Fruit fly (Drosophila melanogaster): ENCODE measurements around the gene CG6983.
A peak's percentile ranks its signal among the peaks of the same experiment; 100 is the strongest.

Gene CG6983

dm6 chr3L:8449202-8449799 lies at the start of gene CG6983:
TSS of gene CG6983 (minus strand) at chr3L:8449377.
- no peak for TF ChIP-seq CG8301 (tag; optimal IDR thresholded peaks at IDR 0.05)
- no peak for TF ChIP-seq Pif1A (GFP tag; optimal IDR thresholded peaks at IDR 0.05)
- TF ChIP-seq D1 (tag; optimal IDR thresholded peaks at IDR 0.05) = no peak
- no peak for TF ChIP-seq CG32121 (GFP tag; IDR thresholded peaks at IDR 0.05)
- TF ChIP-seq CG17806 (tag; optimal IDR thresholded peaks at IDR 0.05) = no peak
- peak; percentile 19; the same call in 1 of the 2 replicates for TF ChIP-seq CG12605 (GFP tag; IDR thresholded peaks at IDR 0.05)
- no peak for TF ChIP-seq Pif1B (GFP tag; optimal IDR thresholded peaks at IDR 0.05)
- no peak for TF ChIP-seq fd96Ca (GFP tag; IDR thresholded peaks at IDR 0.05)
- no peak for TF ChIP-seq gl (tag; optimal IDR thresholded peaks at IDR 0.05)
- TF ChIP-seq Snoo (tag; optimal IDR thresholded peaks at IDR 0.05) = no peak
- no peak for TF ChIP-seq CG14655 (GFP tag; optimal IDR thresholded peaks at IDR 0.05)
- TF ChIP-seq CG8159 (tag; optimal IDR thresholded peaks at IDR 0.05) = no peak
- TF ChIP-seq CG9948 (tag; optimal IDR thresholded peaks at IDR 0.05) = no peak
- TF ChIP-seq CG10348 (GFP tag; IDR thresholded peaks at IDR 0.05) = no peak
- TF ChIP-seq CG4496 (GFP tag; IDR thresholded peaks at IDR 0.05) = peak; percentile 26; the same call in 1 of the 3 replicates
- peak; percentile 15; the same call in 1 of the 2 replicates for TF ChIP-seq Ets98B (GFP tag; IDR thresholded peaks at IDR 0.05)

DNA sequence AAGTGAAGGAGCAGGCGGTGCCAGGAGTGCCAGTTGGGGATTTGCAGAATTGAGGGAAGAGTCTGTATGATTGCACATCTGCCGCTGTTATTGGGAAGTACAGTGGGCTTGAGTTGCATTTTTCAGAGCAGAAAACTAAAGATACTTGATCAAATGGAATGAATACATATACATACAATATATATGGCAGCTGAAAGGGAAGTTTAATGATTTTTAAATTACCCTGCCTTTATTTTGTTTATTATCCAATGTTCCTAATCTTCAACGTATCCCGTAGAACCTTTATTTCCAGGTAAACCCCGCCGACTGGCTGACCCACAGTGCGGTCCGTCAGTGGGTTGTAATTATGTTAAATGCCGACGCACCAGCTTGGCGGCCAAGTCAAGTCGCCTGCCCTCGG lies 31.8 kb upstream of the CG6983 start:
- TF ChIP-seq rn (GFP tag; IDR thresholded peaks at IDR 0.05) (no peak), CG10348 (GFP tag; IDR thresholded peaks at IDR 0.05) (no peak), CG15710 (tag; optimal IDR thresholded peaks at IDR 0.05) (no peak), gl (tag; optimal IDR thresholded peaks at IDR 0.05) (no peak), CG17806 (tag; optimal IDR thresholded peaks at IDR 0.05) (no peak), CG14655 (GFP tag; optimal IDR thresholded peaks at IDR 0.05) (no peak), CG34367 (tag; optimal IDR thresholded peaks at IDR 0.05) (no peak), Pif1B (GFP tag; optimal IDR thresholded peaks at IDR 0.05) (no peak), fd96Ca (GFP tag; IDR thresholded peaks at IDR 0.05) (no peak), EcR (GFP tag; optimal IDR thresholded peaks at IDR 0.05) (no peak), CG13204 (GFP tag; optimal IDR thresholded peaks at IDR 0.05) (no peak), Snoo (tag; optimal IDR thresholded peaks at IDR 0.05) (no peak), Ets98B (GFP tag; IDR thresholded peaks at IDR 0.05) (no peak)

dm6 chr3L:8461229-8462004 lies 12.2 kb upstream of the CG6983 start:
- TF ChIP-seq gl (tag; optimal IDR thresholded peaks at IDR 0.05) (no peak), CG17806 (tag; optimal IDR thresholded peaks at IDR 0.05) (peak; percentile 35), Snoo (tag; optimal IDR thresholded peaks at IDR 0.05) (no peak), CG8159 (tag; optimal IDR thresholded peaks at IDR 0.05) (peak; percentile 67), CG32121 (GFP tag; IDR thresholded peaks at IDR 0.05) (no peak), CG8301 (tag; optimal IDR thresholded peaks at IDR 0.05) (no peak), Pif1B (GFP tag; optimal IDR thresholded peaks at IDR 0.05) (peak; percentile 53), CG12605 (GFP tag; IDR thresholded peaks at IDR 0.05) (no peak), D1 (tag; optimal IDR thresholded peaks at IDR 0.05) (no peak), rn (GFP tag; IDR thresholded peaks at IDR 0.05) (no peak), CG15710 (tag; optimal IDR thresholded peaks at IDR 0.05) (peak; percentile 47), Pif1A (GFP tag; optimal IDR thresholded peaks at IDR 0.05) (no peak), CG4496 (GFP tag; IDR thresholded peaks at IDR 0.05) (no peak), CG34367 (tag; optimal IDR thresholded peaks at IDR 0.05) (peak; percentile 6), CG9948 (tag; optimal IDR thresholded peaks at IDR 0.05) (peak; percentile 45)

dm6 chr3L:8460050-8460878 lies 11.1 kb upstream of the CG6983 start:
- TF ChIP-seq Pif1B (GFP tag; optimal IDR thresholded peaks at IDR 0.05) = no peak
- no peak for TF ChIP-seq rn (GFP tag; IDR thresholded peaks at IDR 0.05)
- peak; percentile 52 for TF ChIP-seq CG8159 (tag; optimal IDR thresholded peaks at IDR 0.05)
- peak; percentile 33; the same call in 1 of the 2 replicates for TF ChIP-seq Ets98B (GFP tag; IDR thresholded peaks at IDR 0.05)
- no peak for TF ChIP-seq CG12605 (GFP tag; IDR thresholded peaks at IDR 0.05)
- peak; percentile 37 for TF ChIP-seq CG9948 (tag; optimal IDR thresholded peaks at IDR 0.05)
- no peak for TF ChIP-seq D1 (tag; optimal IDR thresholded peaks at IDR 0.05)
- TF ChIP-seq CG17806 (tag; optimal IDR thresholded peaks at IDR 0.05) = peak; percentile 15
- TF ChIP-seq Pif1A (GFP tag; optimal IDR thresholded peaks at IDR 0.05) = peak; percentile 41
- peak; percentile 40 for TF ChIP-seq CG14655 (GFP tag; optimal IDR thresholded peaks at IDR 0.05)
- TF ChIP-seq CG32121 (GFP tag; IDR thresholded peaks at IDR 0.05) = no peak
- TF ChIP-seq CG34367 (tag; optimal IDR thresholded peaks at IDR 0.05) = peak; percentile 11
- TF ChIP-seq CG8301 (tag; optimal IDR thresholded peaks at IDR 0.05) = peak; percentile 19
- peak; percentile 79 for TF ChIP-seq CG13204 (GFP tag; optimal IDR thresholded peaks at IDR 0.05)
- no peak for TF ChIP-seq CG10348 (GFP tag; IDR thresholded peaks at IDR 0.05)
- TF ChIP-seq fd96Ca (GFP tag; IDR thresholded peaks at IDR 0.05) = no peak; the same call in 2 of the 3 replicates
- TF ChIP-seq gl (tag; optimal IDR thresholded peaks at IDR 0.05) = no peak
- TF ChIP-seq Snoo (tag; optimal IDR thresholded peaks at IDR 0.05) = peak; percentile 8
- TF ChIP-seq CG4496 (GFP tag; IDR thresholded peaks at IDR 0.05) = peak; percentile 40; the same call in 1 of the 3 replicates
- peak; percentile 26 for TF ChIP-seq CG15710 (tag; optimal IDR thresholded peaks at IDR 0.05)
- TF ChIP-seq EcR (GFP tag; optimal IDR thresholded peaks at IDR 0.05) = peak; percentile 67

DNA sequence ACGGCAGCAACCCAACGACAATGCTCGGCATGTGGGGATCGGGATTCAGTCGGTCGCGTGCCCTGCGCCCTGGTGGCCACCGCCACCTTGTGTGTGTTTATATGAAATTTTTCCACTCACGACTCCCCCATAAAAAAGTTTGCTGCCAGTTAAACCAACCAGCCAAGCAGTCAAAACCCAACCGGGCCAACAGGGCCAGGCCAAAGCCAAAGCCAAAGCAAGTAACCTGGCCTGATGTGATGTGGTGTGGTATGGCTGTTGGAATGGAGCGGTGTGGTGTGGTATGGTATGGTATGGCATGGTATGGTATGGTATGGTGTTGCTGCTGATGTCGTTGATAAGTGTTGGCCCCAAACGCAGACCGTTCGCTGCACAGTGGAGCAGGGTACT lies 10.4 kb upstream of the CG6983 start:
- peak; percentile 15 for TF ChIP-seq CG13204 (GFP tag; optimal IDR thresholded peaks at IDR 0.05)
- TF ChIP-seq Ets98B (GFP tag; IDR thresholded peaks at IDR 0.05) = peak; percentile 14; the same call in 1 of the 2 replicates
- no peak for TF ChIP-seq D1 (tag; optimal IDR thresholded peaks at IDR 0.05)
- TF ChIP-seq Pif1A (GFP tag; optimal IDR thresholded peaks at IDR 0.05) = no peak
- TF ChIP-seq CG12605 (GFP tag; IDR thresholded peaks at IDR 0.05) = no peak
- no peak for TF ChIP-seq CG32121 (GFP tag; IDR thresholded peaks at IDR 0.05)
- TF ChIP-seq CG17806 (tag; optimal IDR thresholded peaks at IDR 0.05) = no peak
- TF ChIP-seq CG8301 (tag; optimal IDR thresholded peaks at IDR 0.05) = no peak
- no peak for TF ChIP-seq CG9948 (tag; optimal IDR thresholded peaks at IDR 0.05)
- TF ChIP-seq CG4496 (GFP tag; IDR thresholded peaks at IDR 0.05) = no peak; the same call in 2 of the 3 replicates
- no peak for TF ChIP-seq CG34367 (tag; optimal IDR thresholded peaks at IDR 0.05)
- no peak for TF ChIP-seq CG10348 (GFP tag; IDR thresholded peaks at IDR 0.05)
- TF ChIP-seq CG8159 (tag; optimal IDR thresholded peaks at IDR 0.05) = no peak
- TF ChIP-seq CG14655 (GFP tag; optimal IDR thresholded peaks at IDR 0.05) = no peak
- no peak for TF ChIP-seq fd96Ca (GFP tag; IDR thresholded peaks at IDR 0.05)
- peak; percentile 42 for TF ChIP-seq EcR (GFP tag; optimal IDR thresholded peaks at IDR 0.05)
- no peak for TF ChIP-seq Pif1B (GFP tag; optimal IDR thresholded peaks at IDR 0.05)
- no peak for TF ChIP-seq Snoo (tag; optimal IDR thresholded peaks at IDR 0.05)

Data from whole organism, pupa.